Fruit fly (Drosophila melanogaster) whole organism, adult: ENCODE measurements around the gene dco.

Source experiments
- CG11617 ChIP-seq: fragments of 200-800 bp; sonication (Bioruptor generic); optimal IDR thresholded peaks from 2 replicates; lab custom pipeline; 2017; ENCODE audit warnings: mild to moderate bottlenecking, missing biosample characterization, missing genetic modification reagents, missing genetic modification characterization
- CG1620 ChIP-seq: fragments of 200-800 bp; sonication (Bioruptor generic); optimal IDR thresholded peaks from 2 replicates; lab custom pipeline; 2016; ENCODE audit warnings: missing biosample characterization, missing genetic modification characterization
- CG33017 ChIP-seq: fragments of 200-800 bp; sonication (Bioruptor generic); optimal IDR thresholded peaks from 2 replicates; lab custom pipeline; 2018; ENCODE audit warnings: missing biosample characterization, mild to moderate bottlenecking, missing genetic modification characterization, moderate library complexity
- CG7045 ChIP-seq: fragments of 200-800 bp; sonication (Bioruptor generic); optimal IDR thresholded peaks from 2 replicates; lab custom pipeline; 2017; ENCODE audit warnings: missing biosample characterization, mild to moderate bottlenecking, missing genetic modification characterization
- CG7101 ChIP-seq: fragments of 200-800 bp; sonication (Bioruptor generic); optimal IDR thresholded peaks from 2 replicates; lab custom pipeline; 2018; ENCODE audit warnings: missing biosample characterization, mild to moderate bottlenecking, missing genetic modification characterization, moderate library complexity
- Mnt ChIP-seq: fragments of 200-800 bp; sonication (Bioruptor generic); optimal IDR thresholded peaks from 2 replicates; lab custom pipeline; 2016; ENCODE audit warnings: missing biosample characterization, mild to moderate bottlenecking, missing genetic modification characterization
- cnc ChIP-seq, 2 experiments: fragments of >200 bp; optimal IDR thresholded peaks; 2 replicates each; lab custom pipeline; 2017
- ovo ChIP-seq: fragments of 200-800 bp; sonication (Bioruptor generic); optimal IDR thresholded peaks from 2 replicates; lab custom pipeline; 2016; ENCODE audit warnings: missing biosample characterization, missing genetic modification characterization

DNA sequence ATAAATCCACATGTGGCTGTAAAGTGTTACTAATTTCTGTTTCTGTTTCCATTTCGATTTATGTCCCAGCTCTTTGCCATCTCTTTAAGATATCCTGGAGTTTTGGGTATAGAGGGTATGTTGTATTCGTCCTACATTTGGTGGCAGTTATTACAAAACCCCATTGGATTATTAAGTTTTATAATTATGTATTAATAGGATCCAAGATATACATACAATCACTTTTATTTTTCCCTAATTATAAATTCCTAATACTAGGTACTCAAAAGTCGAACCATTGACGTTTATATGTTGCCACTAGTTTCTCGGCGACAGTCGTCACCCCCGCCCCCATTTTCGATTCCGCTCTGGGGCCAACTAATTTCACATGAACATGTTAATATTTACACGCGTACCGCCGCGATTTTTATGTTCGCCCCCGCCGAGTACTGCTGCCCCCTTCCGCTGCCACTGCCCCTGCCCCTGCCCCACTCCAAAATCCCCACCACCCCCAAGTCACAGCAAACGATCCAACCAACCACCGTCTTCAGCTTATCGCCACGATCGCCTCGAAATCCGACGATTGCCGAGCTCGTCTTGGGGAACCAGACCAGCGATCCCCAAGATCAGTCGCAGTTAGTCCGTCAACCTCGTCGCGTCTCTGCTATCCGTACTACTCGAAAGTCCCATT, 3.8 kb upstream of the dco start, which contains the start of gene Sox100B:
- no peak for TF ChIP-seq CG7101 (tag; lab: Kevin White, UChicago)
- TF ChIP-seq CG1620: no peak
- TF ChIP-seq cnc (optimal IDR thresholded peaks at IDR 0.05; lab: Kevin White, UChicago): no peak
- TF ChIP-seq ovo (GFP tag; lab: Kevin White, UChicago): no peak
- TF ChIP-seq CG11617 (GFP tag; lab: Kevin White, UChicago): no peak
- TF ChIP-seq CG7045 (GFP tag; lab: Kevin White, UChicago): no peak
- no peak for TF ChIP-seq CG33017 (tag; lab: Kevin White, UChicago)
- TF ChIP-seq Mnt: no peak
